Fruit fly (Drosophila melanogaster): ENCODE results near the gene CG11158.

CG11158 gene

dm6 chrX:13682652-13683051 lies at the start of gene CG11158:
Gene CG11158 (plus strand): TSS chrX:13682952.
- TF ChIP-seq CG6276 (GFP tag; optimal IDR thresholded peaks at IDR 0.05) (no peak), Eip78C (GFP tag) (peak; percentile 31)

dm6 chrX:13633298-13633891 lies 49.4 kb upstream of the CG11158 start:
- TF ChIP-seq fkh (GFP tag; optimal IDR thresholded peaks at IDR 0.05) = peak; percentile 35
- TF ChIP-seq Ets21C (GFP tag; optimal IDR thresholded peaks at IDR 0.05) = no peak

dm6 chrX:13634254-13634999 lies 48.3 kb upstream of the CG11158 start:
- peak; percentile 70 for TF ChIP-seq Met (GFP tag; optimal IDR thresholded peaks at IDR 0.05)
- TF ChIP-seq fd59A (GFP tag; optimal IDR thresholded peaks at IDR 0.05) = no peak
- peak; percentile 17 for TF ChIP-seq dsx (GFP tag; optimal IDR thresholded peaks at IDR 0.05; ENCODE audit: poor library complexity, severe bottlenecking)
- TF ChIP-seq ss (GFP tag; optimal IDR thresholded peaks at IDR 0.05) = no peak
- TF ChIP-seq net (GFP tag; optimal IDR thresholded peaks at IDR 0.05) = no peak
- TF ChIP-seq achi (GFP tag; optimal IDR thresholded peaks at IDR 0.05) = peak; percentile 35
- TF ChIP-seq CG6276 (GFP tag; optimal IDR thresholded peaks at IDR 0.05) = no peak
- TF ChIP-seq lz (GFP tag; optimal IDR thresholded peaks at IDR 0.05) = peak; percentile 39
- no peak for TF ChIP-seq CG11762 (GFP tag; optimal IDR thresholded peaks at IDR 0.05; ENCODE audit: insufficient read depth)
- peak; percentile 47 for TF ChIP-seq Eip75B (GFP tag; optimal IDR thresholded peaks at IDR 0.05)
- TF ChIP-seq spab (GFP tag; optimal IDR thresholded peaks at IDR 0.05) = no peak
- no peak for TF ChIP-seq Lpt (GFP tag; optimal IDR thresholded peaks at IDR 0.05)
- peak; percentile 46 for TF ChIP-seq cyc (GFP tag; optimal IDR thresholded peaks at IDR 0.05)
- TF ChIP-seq CG10631 (GFP tag; optimal IDR thresholded peaks at IDR 0.05) = no peak
- peak; percentile 8 for TF ChIP-seq CG3919 (GFP tag; optimal IDR thresholded peaks at IDR 0.05)
- TF ChIP-seq CG3032 (tag; optimal IDR thresholded peaks at IDR 0.05) = no peak
- TF ChIP-seq Eip93F (GFP tag; optimal IDR thresholded peaks at IDR 0.05) = no peak
- peak; percentile 52 for TF ChIP-seq Hr4 (GFP tag; optimal IDR thresholded peaks at IDR 0.05)
- no peak; the same call in 1 of the 2 replicates for TF ChIP-seq CG11294 (GFP tag; IDR thresholded peaks at IDR 0.05)
- no peak for TF ChIP-seq Ets96B (tag; optimal IDR thresholded peaks at IDR 0.05)
- no peak for TF ChIP-seq fd85E (GFP tag; optimal IDR thresholded peaks at IDR 0.05)
- TF ChIP-seq eg (GFP tag; IDR thresholded peaks at IDR 0.05) = no peak
- TF ChIP-seq CG6792 (GFP tag; optimal IDR thresholded peaks at IDR 0.05) = peak; percentile 21
- no peak for TF ChIP-seq Gug (GFP tag; IDR thresholded peaks at IDR 0.05)
- TF ChIP-seq CG8119 (GFP tag; IDR thresholded peaks at IDR 0.05) = peak; percentile 35; the same call in 1 of the 3 replicates
- TF ChIP-seq Blimp-1 (GFP tag; optimal IDR thresholded peaks at IDR 0.05) = peak; percentile 4
- TF ChIP-seq dac (GFP tag; optimal IDR thresholded peaks at IDR 0.05) = no peak
- peak; percentile 24 for TF ChIP-seq Ets21C (GFP tag; optimal IDR thresholded peaks at IDR 0.05)
- TF ChIP-seq CG6808 (GFP tag; optimal IDR thresholded peaks at IDR 0.05) = no peak
- TF ChIP-seq pdm3 (GFP tag; optimal IDR thresholded peaks at IDR 0.05) = peak; percentile 46
- no peak for TF ChIP-seq CG16779 (tag; optimal IDR thresholded peaks at IDR 0.05)
- peak; percentile 51 for TF ChIP-seq CG31627 (GFP tag; optimal IDR thresholded peaks at IDR 0.05)
- TF ChIP-seq Sox102F (GFP tag; optimal IDR thresholded peaks at IDR 0.05) = peak; percentile 40
- TF ChIP-seq CG32006 (GFP tag; optimal IDR thresholded peaks at IDR 0.05) = peak; percentile 50
- TF ChIP-seq CG8319 (GFP tag; optimal IDR thresholded peaks at IDR 0.05) = no peak
- TF ChIP-seq CG9139 (GFP tag; optimal IDR thresholded peaks at IDR 0.05) = no peak
- TF ChIP-seq CG8632 (GFP tag; optimal IDR thresholded peaks at IDR 0.05) = peak; percentile 19
- peak; percentile 17 for TF ChIP-seq CG6854 (GFP tag; optimal IDR thresholded peaks at IDR 0.05)
- TF ChIP-seq CG34406 (GFP tag; optimal IDR thresholded peaks at IDR 0.05) = peak; percentile 8
- TF ChIP-seq CG7368 (GFP tag; optimal IDR thresholded peaks at IDR 0.05) = no peak
- TF ChIP-seq Smox (GFP tag; optimal IDR thresholded peaks at IDR 0.05) = peak; percentile 24
- TF ChIP-seq CG6163 (GFP tag; IDR thresholded peaks at IDR 0.05) = no peak
- TF ChIP-seq OdsH (GFP tag; optimal IDR thresholded peaks at IDR 0.05) = peak; percentile 37
- TF ChIP-seq CG4318 (GFP tag; optimal IDR thresholded peaks at IDR 0.05) = no peak
